Worm (Caenorhabditis elegans): ENCODE measurements around the gene srx-16.

- TF ChIP-seq ztf-16 (tag; optimal IDR thresholded peaks at IDR 0.05) (no peak), F13H6.1 (tag; optimal IDR thresholded peaks at IDR 0.05) (no peak), ttx-3 (tag; optimal IDR thresholded peaks at IDR 0.05) (no peak), lim-6 (tag; optimal IDR thresholded peaks at IDR 0.05) (no peak), ceh-30 (tag; optimal IDR thresholded peaks at IDR 0.05) (no peak), nfya-1 (tag; optimal IDR thresholded peaks at IDR 0.05) (no peak), hlh-8 (tag; optimal IDR thresholded peaks at IDR 0.05) (no peak)
Observed at ce11 chrV:6976047-6976446, at the start of gene srx-16.
